Worm (Caenorhabditis elegans): ENCODE measurements around the gene C05G5.5.

Gene C05G5.5

DNA sequence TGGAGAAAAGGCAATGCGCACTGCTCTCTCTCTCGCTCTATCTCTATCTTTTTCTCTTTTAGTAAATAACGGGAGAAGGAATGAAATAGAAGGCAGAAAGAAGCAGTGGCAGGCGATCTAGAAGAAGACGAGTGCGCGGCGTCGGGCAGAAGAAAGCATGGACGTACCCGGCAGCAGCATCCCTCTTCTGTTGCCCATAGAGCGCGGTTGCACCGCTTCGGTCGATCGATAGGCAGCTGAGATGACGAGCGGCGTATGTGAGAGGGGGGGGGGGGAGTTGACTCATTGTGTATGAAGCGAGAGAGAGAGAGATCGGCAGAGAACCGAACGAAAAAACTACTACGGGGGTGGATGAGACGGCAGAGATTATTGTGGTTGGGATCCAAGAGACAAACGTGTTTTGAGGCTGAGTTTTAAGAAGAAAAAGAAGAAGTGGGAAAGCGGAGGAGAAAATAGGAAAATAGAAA is 52.7 kb downstream of the C05G5.5 start (continued):
- no peak for TF ChIP-seq mml-1 (tag; optimal IDR thresholded peaks at IDR 0.05)
- TF ChIP-seq R02D3.7 (tag; optimal IDR thresholded peaks at IDR 0.05): peak; percentile 53
- peak; percentile 85 for TF ChIP-seq nhr-11 (tag; optimal IDR thresholded peaks at IDR 0.05)
- peak; percentile 84 for TF ChIP-seq egl-27 (tag; optimal IDR thresholded peaks at IDR 0.05)

DNA sequence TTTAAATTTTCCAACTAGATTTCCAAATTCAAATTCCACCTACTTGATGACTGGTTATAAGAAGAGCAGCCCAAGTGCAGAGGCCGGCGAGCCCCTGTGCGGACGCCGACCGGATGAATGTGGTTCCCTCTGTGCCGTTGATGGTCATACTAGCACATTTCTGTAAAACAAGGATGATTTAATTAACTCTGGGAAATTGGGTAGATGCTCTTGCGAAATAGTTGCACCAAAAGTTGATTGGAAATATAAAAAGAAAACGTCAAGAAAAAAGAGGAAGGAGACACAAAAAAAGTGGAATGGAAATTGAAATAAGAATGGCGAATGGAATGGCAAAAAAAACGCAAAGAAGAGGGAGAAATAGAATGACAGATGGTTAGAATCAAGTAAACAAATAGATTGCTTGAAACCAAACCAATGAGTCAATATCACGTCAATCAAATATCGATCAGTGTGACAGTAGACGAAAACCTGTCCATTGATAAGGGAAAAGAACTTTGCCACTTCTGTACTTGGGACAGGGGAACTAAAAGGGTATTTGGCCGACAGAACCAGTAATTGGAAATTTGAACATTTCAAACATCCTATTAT is 54.1 kb downstream of the C05G5.5 start, which contains the start of gene tmem-184:
TSS of gene tmem-184 (minus strand) at position 164 of the 588 bp plus-strand sequence.
- TF ChIP-seq nhr-23 (tag; optimal IDR thresholded peaks at IDR 0.05) (peak; percentile 21), ZK546.5 (tag; optimal IDR thresholded peaks at IDR 0.05) (no peak), ztf-4 (tag; optimal IDR thresholded peaks at IDR 0.05) (no peak), fkh-10 (GFP tag; optimal IDR thresholded peaks at IDR 0.05) (no peak), elt-2 (tag; optimal IDR thresholded peaks at IDR 0.05) (peak; percentile 82), lsy-12 (tag; optimal IDR thresholded peaks at IDR 0.05) (no peak), nfya-1 (tag; optimal IDR thresholded peaks at IDR 0.05; ENCODE audit: insufficient read depth) (peak; percentile 43), mdl-1 (tag; optimal IDR thresholded peaks at IDR 0.05) (no peak), tbx-2 (tag; optimal IDR thresholded peaks at IDR 0.05) (no peak), egl-27 (tag; optimal IDR thresholded peaks at IDR 0.05) (no peak), pqm-1 (tag; optimal IDR thresholded peaks at IDR 0.05) (peak; percentile 68), hmg-11 (tag; optimal IDR thresholded peaks at IDR 0.05) (peak; percentile 27), nhr-43 (tag; optimal IDR thresholded peaks at IDR 0.05; ENCODE audit: poor library complexity, severe bottlenecking) (peak; percentile 26), nhr-237 (tag; optimal IDR thresholded peaks at IDR 0.05) (no peak), skn-1 (tag; optimal IDR thresholded peaks at IDR 0.05) (no peak), nhr-25 (tag; optimal IDR thresholded peaks at IDR 0.05) (peak; percentile 20), R02D3.7 (tag; optimal IDR thresholded peaks at IDR 0.05) (no peak), lin-39 (tag; optimal IDR thresholded peaks at IDR 0.05) (no peak), nhr-28 (tag; optimal IDR thresholded peaks at IDR 0.05) (no peak), ama-1 (optimal IDR thresholded peaks at IDR 0.05) (no peak), ceh-9 (tag; optimal IDR thresholded peaks at IDR 0.05) (no peak), elt-1 (tag; optimal IDR thresholded peaks at IDR 0.05) (no peak), fos-1 (tag; optimal IDR thresholded peaks at IDR 0.05) (no peak), egl-5 (tag; optimal IDR thresholded peaks at IDR 0.05) (no peak), eor-1 (tag; optimal IDR thresholded peaks at IDR 0.05) (no peak), nhr-77 (tag; optimal IDR thresholded peaks at IDR 0.05) (no peak), zag-1 (tag; optimal IDR thresholded peaks at IDR 0.05) (no peak), ceh-16 (tag; optimal IDR thresholded peaks at IDR 0.05) (no peak), nhr-67 (tag; optimal IDR thresholded peaks at IDR 0.05) (no peak), ceh-28 (tag; optimal IDR thresholded peaks at IDR 0.05) (peak; percentile 62), sea-2 (GFP tag; optimal IDR thresholded peaks at IDR 0.05) (no peak), nhr-76 (tag; optimal IDR thresholded peaks at IDR 0.05) (no peak), elt-3 (tag; optimal IDR thresholded peaks at IDR 0.05) (peak in 1 of 3 experiments; percentile 21), pha-4 (tag; optimal IDR thresholded peaks at IDR 0.05) (peak; percentile 52), snpc-4 (tag; optimal IDR thresholded peaks at IDR 0.05) (no peak), nhr-11 (tag; optimal IDR thresholded peaks at IDR 0.05) (no peak), unc-62 (GFP tag; optimal IDR thresholded peaks at IDR 0.05) (no peak), mml-1 (tag; optimal IDR thresholded peaks at IDR 0.05) (no peak), ztf-11 (tag; optimal IDR thresholded peaks at IDR 0.05) (no peak), nhr-12 (tag; optimal IDR thresholded peaks at IDR 0.05) (no peak), aly-2 (tag; optimal IDR thresholded peaks at IDR 0.05) (no peak)
